Fruit fly (Drosophila melanogaster) whole organism, adult: ENCODE measurements around the gene LManIV.

Source experiments
- CG1620 ChIP-seq: fragments of 200-800 bp; sonication (Bioruptor generic); optimal IDR thresholded peaks from 2 replicates; lab custom pipeline; 2016; ENCODE audit warnings: missing biosample characterization, missing genetic modification characterization
- CG33017 ChIP-seq: fragments of 200-800 bp; sonication (Bioruptor generic); optimal IDR thresholded peaks from 2 replicates; lab custom pipeline; 2018; ENCODE audit warnings: missing biosample characterization, mild to moderate bottlenecking, missing genetic modification characterization, moderate library complexity
- CG5204 ChIP-seq: fragments of 200-800 bp; sonication (Bioruptor generic); optimal IDR thresholded peaks from 2 replicates; lab custom pipeline; 2016; ENCODE audit warnings: missing biosample characterization, missing genetic modification characterization
- CG7101 ChIP-seq: fragments of 200-800 bp; sonication (Bioruptor generic); optimal IDR thresholded peaks from 2 replicates; lab custom pipeline; 2018; ENCODE audit warnings: missing biosample characterization, mild to moderate bottlenecking, missing genetic modification characterization, moderate library complexity
- Clk ChIP-seq: fragments of 200-800 bp; sonication (Bioruptor generic); optimal IDR thresholded peaks from 2 replicates; lab custom pipeline; 2017; ENCODE audit warnings: missing biosample characterization, missing genetic modification characterization
- Crg-1 ChIP-seq: fragments of 200-800 bp; sonication (Bioruptor generic); optimal IDR thresholded peaks from 2 replicates; lab custom pipeline; 2016; ENCODE audit warnings: missing biosample characterization, missing genetic modification characterization
- Hr96 ChIP-seq: fragments of 200-800 bp; sonication (Bioruptor generic); optimal IDR thresholded peaks from 2 replicates; lab custom pipeline; 2016; ENCODE audit warnings: missing biosample characterization, missing genetic modification characterization
- cic ChIP-seq: fragments of 200-800 bp; sonication (Bioruptor generic); optimal IDR thresholded peaks from 2 replicates; lab custom pipeline; 2017; ENCODE audit warnings: missing biosample characterization, mild to moderate bottlenecking, missing genetic modification characterization, moderate library complexity
- ovo ChIP-seq: fragments of 200-800 bp; sonication (Bioruptor generic); optimal IDR thresholded peaks from 2 replicates; lab custom pipeline; 2016; ENCODE audit warnings: missing biosample characterization, missing genetic modification characterization

DNA sequence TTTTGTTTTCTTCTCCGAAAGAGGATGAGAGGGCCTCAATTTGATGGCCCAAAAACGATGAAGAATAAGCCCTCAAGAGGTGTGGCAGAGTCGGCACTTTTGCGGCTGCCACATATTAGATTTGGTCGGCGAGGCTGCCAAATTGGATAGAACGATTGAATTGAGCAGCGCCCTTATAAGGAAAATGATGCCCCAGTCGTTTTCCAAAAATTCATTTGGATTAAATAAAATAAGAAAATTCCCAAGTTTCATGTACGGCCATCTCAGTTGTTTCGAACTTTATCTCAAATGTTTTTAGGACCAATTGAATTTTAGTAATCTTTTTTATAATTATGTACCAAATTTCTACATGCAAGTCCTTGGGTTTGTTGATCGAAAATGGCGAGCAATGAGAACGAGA lies 20.1 kb downstream of the LManIV start, which contains the start of the genes CG45307 and CG12438:
- no peak for TF ChIP-seq cic (GFP tag; lab: Kevin White, UChicago)
- no peak for TF ChIP-seq CG5204 (GFP tag; lab: Kevin White, UChicago)
- no peak for TF ChIP-seq CG7101 (tag; lab: Kevin White, UChicago)
- no peak for TF ChIP-seq ovo (GFP tag; lab: Kevin White, UChicago)
- no peak for TF ChIP-seq Hr96 (GFP tag; lab: Kevin White, UChicago)
- no peak for TF ChIP-seq CG33017 (tag; lab: Kevin White, UChicago)
- no peak for TF ChIP-seq CG1620 (GFP tag; lab: Kevin White, UChicago)
- no peak for TF ChIP-seq Crg-1 (GFP tag; lab: Kevin White, UChicago)
- TF ChIP-seq Clk (GFP tag; lab: Kevin White, UChicago): no peak
